Fruit fly (Drosophila melanogaster): ENCODE measurements around the gene ND-15.

- TF ChIP-seq al (GFP tag; IDR thresholded peaks at IDR 0.05): no peak
- no peak for TF ChIP-seq Abd-B (GFP tag; optimal IDR thresholded peaks at IDR 0.05)
- no peak for TF ChIP-seq slou (GFP tag; optimal IDR thresholded peaks at IDR 0.05)
- no peak for TF ChIP-seq emc (GFP tag; optimal IDR thresholded peaks at IDR 0.05)
Observed at dm6 chr2L:91830-92229, 22.7 kb upstream of the ND-15 start.
